Fruit fly (Drosophila melanogaster): ENCODE results near the gene CG14717.

Gene CG14717

dm6 chr3R:11661712-11662111 is 34.6 kb upstream of the CG14717 start (continued):
- TF ChIP-seq CG14710 (tag; optimal IDR thresholded peaks at IDR 0.05) (no peak), TFAM (GFP tag; optimal IDR thresholded peaks at IDR 0.05) (no peak), Ada2b (GFP tag; IDR thresholded peaks at IDR 0.05) (peak; percentile 63), vvl (GFP tag; IDR thresholded peaks at IDR 0.05) (peak; percentile 60), Taf1 (GFP tag; IDR thresholded peaks at IDR 0.05) (no peak), tap (tag; optimal IDR thresholded peaks at IDR 0.05) (peak; percentile 77), Hr51 (GFP tag; optimal IDR thresholded peaks at IDR 0.05) (peak in 1 of 2 experiments; percentile 84), gcm2 (GFP tag; optimal IDR thresholded peaks at IDR 0.05) (peak; percentile 23), CG13624 (GFP tag; optimal IDR thresholded peaks at IDR 0.05) (no peak), CG9437 (GFP tag; optimal IDR thresholded peaks at IDR 0.05) (no peak), nom (GFP tag; optimal IDR thresholded peaks at IDR 0.05) (no peak), Aef1 (GFP tag; IDR thresholded peaks at IDR 0.05) (0 out of 3 replicates have a peak, but pooled peaks have one; percentile 33), CG11696 (GFP tag; IDR thresholded peaks at IDR 0.05) (no peak), sisA (GFP tag; IDR thresholded peaks at IDR 0.05) (peak; percentile 41), Lim3 (GFP tag; IDR thresholded peaks at IDR 0.05) (0 out of 2 replicates have a peak, but pooled peaks have one; percentile 13), Kr (GFP tag; optimal IDR thresholded peaks at IDR 0.05) (no peak), HLH4C (GFP tag; IDR thresholded peaks at IDR 0.05; ENCODE audit: partially characterized antibody) (no peak), Adf1 (GFP tag; IDR thresholded peaks at IDR 0.05) (no peak), CG33213 (GFP tag; optimal IDR thresholded peaks at IDR 0.05) (no peak), z (GFP tag; IDR thresholded peaks at IDR 0.05) (no peak), CrebB (tag; optimal IDR thresholded peaks at IDR 0.05) (no peak), CG15011 (GFP tag; optimal IDR thresholded peaks at IDR 0.05) (peak; percentile 7), Opbp (GFP tag; IDR thresholded peaks at IDR 0.05; ENCODE audit: partially characterized antibody) (no peak), lmd (GFP tag; IDR thresholded peaks at IDR 0.05) (peak; percentile 40), Mrtf (GFP tag; IDR thresholded peaks at IDR 0.05) (no peak), abd-A (tag; optimal IDR thresholded peaks at IDR 0.05) (no peak), CG8388 (GFP tag; optimal IDR thresholded peaks at IDR 0.05) (no peak), CG17328 (GFP tag; IDR thresholded peaks at IDR 0.05) (peak; percentile 54; the same call in 1 of the 2 replicates), unc-4 (GFP tag; IDR thresholded peaks at IDR 0.05; ENCODE audit: partially characterized antibody) (no peak), CG10462 (GFP tag; optimal IDR thresholded peaks at IDR 0.05) (no peak), Doc3 (GFP tag; IDR thresholded peaks at IDR 0.05; ENCODE audit: partially characterized antibody) (no peak), CG3847 (GFP tag; IDR thresholded peaks at IDR 0.05) (no peak), CG16779 (GFP tag; IDR thresholded peaks at IDR 0.05) (no peak), slou (GFP tag; optimal IDR thresholded peaks at IDR 0.05) (no peak), YL-1 (GFP tag; optimal IDR thresholded peaks at IDR 0.05) (no peak), CG31365 (tag; optimal IDR thresholded peaks at IDR 0.05) (no peak), stwl (tag; optimal IDR thresholded peaks at IDR 0.05) (no peak), fd64A (GFP tag; optimal IDR thresholded peaks at IDR 0.05) (no peak), Fer3 (tag; optimal IDR thresholded peaks at IDR 0.05) (peak; percentile 55), CG10431 (GFP tag; optimal IDR thresholded peaks at IDR 0.05) (no peak), CG11093 (GFP tag; IDR thresholded peaks at IDR 0.05) (no peak), pnt (GFP tag; optimal IDR thresholded peaks at IDR 0.05) (no peak), CG1529 (GFP tag; optimal IDR thresholded peaks at IDR 0.05) (no peak), CG17568 (GFP tag; optimal IDR thresholded peaks at IDR 0.05) (peak; percentile 49), Dek (tag; optimal IDR thresholded peaks at IDR 0.05) (peak; percentile 38), CG11456 (GFP tag; IDR thresholded peaks at IDR 0.05) (no peak), CG9797 (GFP tag; optimal IDR thresholded peaks at IDR 0.05) (no peak), D19B (GFP tag; optimal IDR thresholded peaks at IDR 0.05) (no peak), CG34224 (GFP tag; IDR thresholded peaks at IDR 0.05; ENCODE audit: partially characterized antibody) (no peak), jumu (GFP tag; optimal IDR thresholded peaks at IDR 0.05) (no peak), NK7.1 (GFP tag; optimal IDR thresholded peaks at IDR 0.05) (no peak)
